Worm (Caenorhabditis elegans): Measurements from ENCODE around the gene F35E12.2.

- TF ChIP-seq nhr-85 (tag): no peak
- no peak for TF ChIP-seq ceh-82 (tag; optimal IDR thresholded peaks at IDR 0.05)
- no peak for TF ChIP-seq ztf-4 (tag; optimal IDR thresholded peaks at IDR 0.05)
- TF ChIP-seq grh-1 (GFP tag; IDR thresholded peaks at IDR 0.05): no peak
- TF ChIP-seq fkh-4 (tag; optimal IDR thresholded peaks at IDR 0.05; ENCODE audit: borderline replicate concordance): no peak
- no peak for TF ChIP-seq nhr-28 (tag; optimal IDR thresholded peaks at IDR 0.05)
- no peak for TF ChIP-seq mdl-1 (tag; optimal IDR thresholded peaks at IDR 0.05)
- TF ChIP-seq snpc-4 (tag; optimal IDR thresholded peaks at IDR 0.05): no peak
- TF ChIP-seq zag-1 (tag; optimal IDR thresholded peaks at IDR 0.05): no peak
- no peak for TF ChIP-seq unc-86 (tag; optimal IDR thresholded peaks at IDR 0.05)
- TF ChIP-seq nhr-77 (tag; optimal IDR thresholded peaks at IDR 0.05): no peak
- no peak for TF ChIP-seq fos-1 (tag; optimal IDR thresholded peaks at IDR 0.05)
- TF ChIP-seq nhr-11 (tag; optimal IDR thresholded peaks at IDR 0.05): no peak
These were observed 893 bp upstream of the F35E12.2 start, which contains the start of gene fbxa-181 for ce11 chrV:13725574-13725973.
